Worm (Caenorhabditis elegans) whole organism, L1 larva: ENCODE measurements around the gene F20B6.6.
A peak's percentile ranks its signal among the peaks of the same experiment; 100 is the strongest.

Experiments used
- C16A3.4 ChIP-seq: fragments of 150-350 bp; optimal IDR thresholded peaks from 2 replicates; lab custom pipeline; 2014; ENCODE audit warnings: missing biosample characterization, missing genetic modification characterization
- Y116A8C.19 ChIP-seq: sonication (generic microtip); optimal IDR thresholded peaks from 2 replicates; lab custom pipeline; 2016; ENCODE audit warnings: missing compliant biosample characterization, missing genetic modification characterization, borderline replicate concordance
- alr-1 ChIP-seq: fragments of 200-800 bp; sonication (Bioruptor generic); optimal IDR thresholded peaks from 2 replicates; lab custom pipeline; 2018; ENCODE audit warnings: borderline replicate concordance, mild to moderate bottlenecking, missing genetic modification characterization, missing compliant biosample characterization
- blmp-1 ChIP-seq: fragments of 150-350 bp; optimal IDR thresholded peaks from 2 replicates; lab custom pipeline; 2014; ENCODE audit warnings: missing biosample characterization, missing genetic modification characterization
- ceh-63 ChIP-seq: fragments of 200-800 bp; sonication (Bioruptor generic); optimal IDR thresholded peaks from 2 replicates; lab custom pipeline; 2018; ENCODE audit warnings: mild to moderate bottlenecking, missing genetic modification characterization, missing compliant biosample characterization
- dsc-1 ChIP-seq: sonication (generic microtip); optimal IDR thresholded peaks from 2 replicates; lab custom pipeline; 2016; ENCODE audit warnings: mild to moderate bottlenecking, missing genetic modification characterization, missing compliant biosample characterization
- efl-1 ChIP-seq, 4 experiments: fragments of 150-350 bp; optimal IDR thresholded peaks in 3 of 4; peaks in 1 of 4; 1 replicate in 1 of 4; 2 replicates in 3 of 4; lab custom pipeline; 2014; ENCODE audit warnings: missing biosample characterization in 2 of 4, missing genetic modification characterization in 2 of 4, missing genetic modification reagents in 2 of 4
- egl-27 ChIP-seq, 2 experiments: fragments of 150-350 bp in 1 of 2; sonication (generic microtip); optimal IDR thresholded peaks; 3 replicates each; lab custom pipeline; 2017 to 2018; ENCODE audit warnings: missing biosample characterization in 2 of 2, missing genetic modification characterization in 2 of 2, missing genetic modification reagents in 2 of 2
- elt-2 ChIP-seq: sonication (generic microtip); optimal IDR thresholded peaks from 2 replicates; lab custom pipeline; 2016; ENCODE audit warnings: missing genetic modification characterization, mild to moderate bottlenecking, inconsistent platforms, missing compliant biosample characterization, missing genetic modification reagents
- elt-3 ChIP-seq, 6 experiments: fragments of 150-350 bp in 1 of 6; sonication (generic microtip); optimal IDR thresholded peaks; 2 replicates each; lab custom pipeline; 2017 to 2018; ENCODE audit warnings: missing biosample characterization in 6 of 6, missing genetic modification characterization in 6 of 6, inconsistent platforms in 1 of 6
- fkh-10 ChIP-seq: sonication (generic microtip); optimal IDR thresholded peaks from 2 replicates; lab custom pipeline; 2017; ENCODE audit warnings: missing biosample characterization, missing genetic modification reagents, missing genetic modification characterization
- fkh-8 ChIP-seq: sonication (generic microtip); optimal IDR thresholded peaks from 2 replicates; lab custom pipeline; 2016; ENCODE audit warnings: mild to moderate bottlenecking, missing genetic modification characterization, missing compliant biosample characterization
- hlh-17 ChIP-seq: fragments of 200-800 bp; sonication (Bioruptor generic); optimal IDR thresholded peaks from 2 replicates; lab custom pipeline; 2018; ENCODE audit warnings: missing genetic modification characterization, mild to moderate bottlenecking, missing compliant biosample characterization, moderate library complexity, borderline replicate concordance
- isw-1 ChIP-seq: fragments of 200-800 bp; sonication (Bioruptor generic); IDR thresholded peaks from 2 replicates; pipeline ENCODE4 v1.3.6; 2022; ENCODE audit warnings: missing genetic modification characterization, missing compliant biosample characterization
- lin-13 ChIP-seq: fragments of 150-350 bp; optimal IDR thresholded peaks from 2 replicates; lab custom pipeline; 2014; ENCODE audit warnings: missing biosample characterization, missing genetic modification reagents, missing genetic modification characterization
- lin-14 ChIP-seq: fragments of 200-800 bp; sonication (Bioruptor generic); optimal IDR thresholded peaks from 2 replicates; lab custom pipeline; 2018; ENCODE audit warnings: mild to moderate bottlenecking, missing genetic modification characterization, moderate library complexity, missing compliant biosample characterization
- lin-35 ChIP-seq, 2 experiments: fragments of 150-350 bp; optimal IDR thresholded peaks; 2 replicates each; lab custom pipeline; 2014; ENCODE audit warnings: missing biosample characterization in 2 of 2, missing genetic modification characterization in 2 of 2, missing genetic modification reagents in 2 of 2
- lsy-2 ChIP-seq, 2 experiments: fragments of 150-350 bp; optimal IDR thresholded peaks; 2 replicates each; lab custom pipeline; 2014; ENCODE audit warnings: missing biosample characterization in 2 of 2, missing genetic modification characterization in 2 of 2
- mdl-1 ChIP-seq, 2 experiments: fragments of 150-350 bp; optimal IDR thresholded peaks; 2 replicates each; lab custom pipeline; 2014 to 2017; ENCODE audit warnings: missing biosample characterization in 2 of 2, missing genetic modification characterization in 2 of 2, inconsistent platforms in 1 of 2
- mep-1 ChIP-seq: fragments of 150-350 bp; optimal IDR thresholded peaks from 2 replicates; lab custom pipeline; 2014; ENCODE audit warnings: missing biosample characterization, missing genetic modification characterization
- nhr-12 ChIP-seq: sonication (generic microtip); optimal IDR thresholded peaks from 2 replicates; lab custom pipeline; 2017; ENCODE audit warnings: missing biosample characterization, missing genetic modification characterization
- nhr-19 ChIP-seq: fragments of 200-800 bp; sonication (Bioruptor generic); conservative IDR thresholded peaks from 2 replicates; pipeline ENCODE4 v1.3.6; 2022; ENCODE audit warnings: missing genetic modification characterization, missing compliant biosample characterization
- nhr-20 ChIP-seq: sonication (generic microtip); optimal IDR thresholded peaks from 2 replicates; lab custom pipeline; 2016; ENCODE audit warnings: mild to moderate bottlenecking, missing genetic modification characterization, missing compliant biosample characterization
- nhr-237 ChIP-seq: fragments of 150-350 bp; optimal IDR thresholded peaks from 2 replicates; lab custom pipeline; 2014; ENCODE audit warnings: missing biosample characterization, missing genetic modification characterization
- nhr-28 ChIP-seq: fragments of 150-350 bp; optimal IDR thresholded peaks from 2 replicates; lab custom pipeline; 2014; ENCODE audit warnings: missing biosample characterization, missing genetic modification characterization
- nhr-47 ChIP-seq: sonication (generic microtip); optimal IDR thresholded peaks from 2 replicates; lab custom pipeline; 2016; ENCODE audit warnings: mild to moderate bottlenecking, missing genetic modification characterization, moderate library complexity, missing compliant biosample characterization
- nhr-71 ChIP-seq: sonication (generic microtip); optimal IDR thresholded peaks from 2 replicates; lab custom pipeline; 2016; ENCODE audit warnings: mild to moderate bottlenecking, missing genetic modification characterization, moderate library complexity, missing compliant biosample characterization
- nhr-77 ChIP-seq: fragments of 150-350 bp; optimal IDR thresholded peaks from 2 replicates; lab custom pipeline; 2014; ENCODE audit warnings: missing biosample characterization, missing genetic modification characterization
- nhr-85 ChIP-seq: sonication (generic microtip); peaks from one replicate; lab custom pipeline; 2016; ENCODE audit warnings: missing genetic modification characterization, inconsistent platforms, missing compliant biosample characterization
- nhr-90 ChIP-seq: sonication (generic microtip); optimal IDR thresholded peaks from 2 replicates; lab custom pipeline; 2016; ENCODE audit warnings: mild to moderate bottlenecking, missing genetic modification characterization, missing compliant biosample characterization; ENCODE audit not compliant: poor library complexity
- pax-3 ChIP-seq: fragments of 200-800 bp; sonication (Bioruptor generic); optimal IDR thresholded peaks from 2 replicates; lab custom pipeline; 2018; ENCODE audit warnings: mild to moderate bottlenecking, missing genetic modification characterization, moderate library complexity, missing compliant biosample characterization
- skn-1 ChIP-seq: fragments of 150-350 bp; optimal IDR thresholded peaks from 2 replicates; lab custom pipeline; 2014; ENCODE audit warnings: missing biosample characterization, missing genetic modification characterization
- snu-23 ChIP-seq: sonication (generic microtip); optimal IDR thresholded peaks from 2 replicates; lab custom pipeline; 2016; ENCODE audit warnings: missing genetic modification characterization, missing compliant biosample characterization
- unc-30 ChIP-seq: sonication (generic microtip); optimal IDR thresholded peaks from 2 replicates; lab custom pipeline; 2017; ENCODE audit warnings: missing biosample characterization, missing genetic modification characterization
- unc-86 ChIP-seq: sonication (generic microtip); optimal IDR thresholded peaks from 2 replicates; lab custom pipeline; 2016; ENCODE audit warnings: missing genetic modification characterization, missing compliant biosample characterization
- ztf-11 ChIP-seq, 2 experiments: sonication (generic microtip); optimal IDR thresholded peaks; 2 replicates each; lab custom pipeline; 2016 to 2017; ENCODE audit warnings: missing genetic modification characterization in 2 of 2, missing biosample characterization in 1 of 2, missing compliant biosample characterization in 1 of 2

F20B6.6 gene

ce11 chrX:4244489-4245123 lies 42.6 kb upstream of the F20B6.6 start:
- TF ChIP-seq nhr-19 (peak; percentile 30), isw-1 (GFP tag; lab: Robert Waterston, UW) (no peak), Y116A8C.19 (tag; lab: Kevin White, UChicago) (no peak), egl-27 (tag; optimal IDR thresholded peaks at IDR 0.05; lab: Kevin White, UChicago) (no peak), skn-1 (no peak), hlh-17 (GFP tag; lab: Kevin White, UChicago) (no peak), nhr-12 (tag; lab: Kevin White, UChicago) (no peak), pax-3 (tag; lab: Kevin White, UChicago) (no peak), nhr-28 (tag; lab: Kevin White, UChicago) (no peak), nhr-47 (tag; lab: Kevin White, UChicago) (no peak), nhr-85 (tag; lab: Kevin White, UChicago) (peak; percentile 82), mep-1 (tag; lab: Kevin White, UChicago) (no peak), ceh-63 (GFP tag; lab: Kevin White, UChicago) (no peak), lin-14 (GFP tag; lab: Kevin White, UChicago) (peak; percentile 48), alr-1 (tag; lab: Kevin White, UChicago) (no peak), elt-2 (tag; lab: Kevin White, UChicago) (peak; percentile 61), lsy-2 (tag; optimal IDR thresholded peaks at IDR 0.05; lab: Kevin White, UChicago) (peak in 1 of 2 experiments; percentile 32), blmp-1 (tag; lab: Kevin White, UChicago) (peak; percentile 40), fkh-8 (tag; lab: Kevin White, UChicago) (no peak), nhr-20 (tag; lab: Kevin White, UChicago) (peak; percentile 44), efl-1 (optimal IDR thresholded peaks at IDR 0.05; lab: Kevin White, UChicago) (no peak), efl-1 (GFP tag; optimal IDR thresholded peaks at IDR 0.05 in 1 of 2; lab: Kevin White, UChicago) (no peak), lin-35 (GFP tag; optimal IDR thresholded peaks at IDR 0.05; lab: Kevin White, UChicago) (peak in 1 of 2 experiments; percentile 56), nhr-77 (no peak), C16A3.4 (no peak), unc-86 (no peak), mdl-1 (tag; optimal IDR thresholded peaks at IDR 0.05; lab: Kevin White, UChicago) (peak in 1 of 2 experiments; percentile 83), nhr-71 (peak; percentile 49), fkh-10 (GFP tag; lab: Kevin White, UChicago) (no peak), nhr-237 (tag; lab: Kevin White, UChicago) (no peak), snu-23 (GFP tag; lab: Kevin White, UChicago) (peak; percentile 10), ztf-11 (tag; optimal IDR thresholded peaks at IDR 0.05; lab: Kevin White, UChicago) (no peak), elt-3 (tag; optimal IDR thresholded peaks at IDR 0.05; lab: Kevin White, UChicago) (peak in 2 of 6 experiments; percentile 48 to 64), nhr-90 (tag; lab: Kevin White, UChicago) (peak; percentile 35), unc-30 (tag; lab: Kevin White, UChicago) (no peak)

- TF ChIP-seq fkh-10 (GFP tag; lab: Kevin White, UChicago) = peak; percentile 43
- no peak for TF ChIP-seq lin-13 (GFP tag; lab: Kevin White, UChicago)
- TF ChIP-seq lin-14 (GFP tag; lab: Kevin White, UChicago) = peak; percentile 26
- TF ChIP-seq, all 84 proteins: peak for 2
These were observed 37.0 kb upstream of the F20B6.6 start for ce11 chrX:4238971-4239370.

- no peak for TF ChIP-seq dsc-1 (tag; lab: Kevin White, UChicago)
- TF ChIP-seq blmp-1 (tag; lab: Kevin White, UChicago) = no peak
These were observed 33.7 kb upstream of the F20B6.6 start, which contains the start of gene rab-37 for ce11 chrX:4235752-4236151. rab-37 (minus strand) TSS chrX:4235852.
